Worm (Caenorhabditis elegans) whole organism, L3 larva: ENCODE measurements around the gene str-130.

Experiments used
- ceh-82 ChIP-seq: fragments of 150-350 bp; optimal IDR thresholded peaks from 2 replicates; lab custom pipeline; 2014; ENCODE audit warnings: missing biosample characterization, missing genetic modification characterization
- nhr-11 ChIP-seq: fragments of 150-350 bp; optimal IDR thresholded peaks from 2 replicates; lab custom pipeline; 2014; ENCODE audit warnings: missing biosample characterization, missing genetic modification characterization
- nhr-25 ChIP-seq: sonication (generic microtip); optimal IDR thresholded peaks from 2 replicates; lab custom pipeline; 2017; ENCODE audit warnings: missing biosample characterization, missing genetic modification characterization
- unc-62 ChIP-seq: fragments of 150-350 bp; sonication (generic microtip); optimal IDR thresholded peaks from 4 replicates; lab custom pipeline; 2014; ENCODE audit warnings: missing biosample characterization, missing genetic modification reagents, missing genetic modification characterization
- zag-1 ChIP-seq: fragments of 150-350 bp; optimal IDR thresholded peaks from 2 replicates; lab custom pipeline; 2014; ENCODE audit warnings: missing biosample characterization, missing genetic modification characterization

DNA sequence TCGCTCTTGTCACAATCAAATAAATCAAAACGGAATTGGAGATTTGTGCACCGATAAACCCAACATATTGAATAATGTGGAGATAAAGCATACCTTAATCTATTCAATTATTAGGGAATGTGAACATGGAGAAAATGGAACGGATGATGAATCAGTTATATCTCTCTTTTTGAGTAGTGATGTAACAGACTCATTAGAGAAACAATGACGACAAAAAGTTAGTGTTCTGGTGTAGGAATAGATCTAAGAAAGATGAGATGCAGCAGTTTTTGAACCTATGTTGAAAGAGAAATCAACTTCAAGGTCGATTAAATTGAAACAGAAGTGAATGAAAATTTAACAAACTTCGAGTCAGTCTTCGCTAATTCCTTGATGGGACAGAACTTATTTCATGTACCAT lies 4.9 kb upstream of the str-130 start, which contains the start of gene str-146:
- TF ChIP-seq nhr-25 (tag; lab: Kevin White, UChicago), result no peak
- no peak for TF ChIP-seq zag-1 (tag; lab: Kevin White, UChicago)
- no peak for TF ChIP-seq ceh-82 (tag; lab: Kevin White, UChicago)
- no peak for TF ChIP-seq unc-62 (GFP tag; lab: Kevin White, UChicago)
- TF ChIP-seq nhr-11 (tag; lab: Kevin White, UChicago), result no peak
